Worm (Caenorhabditis elegans) whole organism, L1 larva: ENCODE measurements around the gene B0432.14.

Experiments used
- C04F5.9 ChIP-seq: sonication (generic microtip); optimal IDR thresholded peaks from 2 replicates; lab custom pipeline; 2016; ENCODE audit warnings: missing genetic modification characterization, missing compliant biosample characterization
- C16A3.4 ChIP-seq: fragments of 150-350 bp; optimal IDR thresholded peaks from 2 replicates; lab custom pipeline; 2014; ENCODE audit warnings: missing biosample characterization, missing genetic modification characterization
- C34B4.2 ChIP-seq: sonication (generic microtip); optimal IDR thresholded peaks from 2 replicates; lab custom pipeline; 2017; ENCODE audit warnings: mild to moderate bottlenecking, missing genetic modification characterization, missing compliant biosample characterization
- alr-1 ChIP-seq: fragments of 200-800 bp; sonication (Bioruptor generic); optimal IDR thresholded peaks from 2 replicates; lab custom pipeline; 2018; ENCODE audit warnings: borderline replicate concordance, mild to moderate bottlenecking, missing genetic modification characterization, missing compliant biosample characterization
- aly-2 ChIP-seq: fragments of 150-350 bp; optimal IDR thresholded peaks from 2 replicates; lab custom pipeline; 2014; ENCODE audit warnings: missing biosample characterization, missing genetic modification characterization
- ceh-88 ChIP-seq: fragments of 200-800 bp; sonication (Bioruptor generic); IDR thresholded peaks from 2 replicates; pipeline ENCODE4 v1.3.6; 2022; ENCODE audit warnings: missing genetic modification characterization, missing compliant biosample characterization
- ceh-90 ChIP-seq: sonication (generic microtip); optimal IDR thresholded peaks from 2 replicates; lab custom pipeline; 2016; ENCODE audit warnings: missing genetic modification characterization, missing compliant biosample characterization
- dsc-1 ChIP-seq: sonication (generic microtip); optimal IDR thresholded peaks from 2 replicates; lab custom pipeline; 2016; ENCODE audit warnings: mild to moderate bottlenecking, missing genetic modification characterization, missing compliant biosample characterization
- efl-1 ChIP-seq, 4 experiments: fragments of 150-350 bp; optimal IDR thresholded peaks in 3 of 4; peaks in 1 of 4; 1 replicate in 1 of 4; 2 replicates in 3 of 4; lab custom pipeline; 2014; ENCODE audit warnings: missing biosample characterization in 2 of 4, missing genetic modification characterization in 2 of 4, missing genetic modification reagents in 2 of 4
- efl-3 ChIP-seq: fragments of 200-800 bp; sonication (Bioruptor generic); optimal IDR thresholded peaks from 2 replicates; lab custom pipeline; 2018; ENCODE audit warnings: mild to moderate bottlenecking, missing genetic modification characterization, missing compliant biosample characterization
- egl-13 ChIP-seq: sonication (generic microtip); optimal IDR thresholded peaks from 2 replicates; lab custom pipeline; 2016; ENCODE audit warnings: missing genotype, missing genetic modification reagents, missing genetic modification characterization, missing compliant biosample characterization
- egl-27 ChIP-seq, 2 experiments: fragments of 150-350 bp in 1 of 2; sonication (generic microtip); optimal IDR thresholded peaks; 3 replicates each; lab custom pipeline; 2017 to 2018; ENCODE audit warnings: missing biosample characterization in 2 of 2, missing genetic modification characterization in 2 of 2, missing genetic modification reagents in 2 of 2
- elt-2 ChIP-seq: sonication (generic microtip); optimal IDR thresholded peaks from 2 replicates; lab custom pipeline; 2016; ENCODE audit warnings: missing genetic modification characterization, mild to moderate bottlenecking, inconsistent platforms, missing compliant biosample characterization, missing genetic modification reagents
- elt-3 ChIP-seq, 6 experiments: fragments of 150-350 bp in 1 of 6; sonication (generic microtip); optimal IDR thresholded peaks; 2 replicates each; lab custom pipeline; 2017 to 2018; ENCODE audit warnings: missing biosample characterization in 6 of 6, missing genetic modification characterization in 6 of 6, inconsistent platforms in 1 of 6
- ets-5 ChIP-seq: fragments of 200-800 bp; sonication (Bioruptor generic); IDR thresholded peaks from 2 replicates; pipeline ENCODE4 v1.3.6; 2022; ENCODE audit warnings: missing genetic modification characterization, missing compliant biosample characterization
- fkh-10 ChIP-seq: sonication (generic microtip); optimal IDR thresholded peaks from 2 replicates; lab custom pipeline; 2017; ENCODE audit warnings: missing biosample characterization, missing genetic modification reagents, missing genetic modification characterization
- fkh-4 ChIP-seq: sonication (generic microtip); optimal IDR thresholded peaks from 2 replicates; lab custom pipeline; 2016; ENCODE audit warnings: missing compliant biosample characterization, missing genetic modification characterization, borderline replicate concordance
- fos-1 ChIP-seq: fragments of 150-350 bp; optimal IDR thresholded peaks from 2 replicates; lab custom pipeline; 2014; ENCODE audit warnings: missing biosample characterization, missing genetic modification characterization
- grh-1 ChIP-seq: fragments of 200-800 bp; sonication (Bioruptor generic); IDR thresholded peaks from 2 replicates; pipeline ENCODE4 v1.3.6; 2022; ENCODE audit warnings: missing genetic modification reagents, missing genetic modification characterization, missing compliant biosample characterization
- hpl-2 ChIP-seq: fragments of 150-350 bp; optimal IDR thresholded peaks from 2 replicates; lab custom pipeline; 2014; ENCODE audit warnings: missing biosample characterization, missing genetic modification reagents, missing genetic modification characterization
- irx-1 ChIP-seq: sonication (generic microtip); optimal IDR thresholded peaks from 2 replicates; lab custom pipeline; 2016; ENCODE audit warnings: missing genetic modification characterization, missing compliant biosample characterization
- isw-1 ChIP-seq: fragments of 200-800 bp; sonication (Bioruptor generic); IDR thresholded peaks from 2 replicates; pipeline ENCODE4 v1.3.6; 2022; ENCODE audit warnings: missing genetic modification characterization, missing compliant biosample characterization
- jun-1 ChIP-seq: fragments of 150-350 bp; optimal IDR thresholded peaks from 2 replicates; lab custom pipeline; 2014; ENCODE audit warnings: missing biosample characterization, missing genetic modification reagents, missing genetic modification characterization
- lin-15B ChIP-seq: fragments of 150-350 bp; sonication (generic microtip); optimal IDR thresholded peaks from 3 replicates; lab custom pipeline; 2014; ENCODE audit warnings: missing biosample characterization, missing genetic modification characterization
- lin-35 ChIP-seq, 2 experiments: fragments of 150-350 bp; optimal IDR thresholded peaks; 2 replicates each; lab custom pipeline; 2014; ENCODE audit warnings: missing biosample characterization in 2 of 2, missing genetic modification characterization in 2 of 2, missing genetic modification reagents in 2 of 2
- mdl-1 ChIP-seq, 2 experiments: fragments of 150-350 bp; optimal IDR thresholded peaks; 2 replicates each; lab custom pipeline; 2014 to 2017; ENCODE audit warnings: missing biosample characterization in 2 of 2, missing genetic modification characterization in 2 of 2, inconsistent platforms in 1 of 2
- mef-2 ChIP-seq: fragments of 150-350 bp; optimal IDR thresholded peaks from 2 replicates; lab custom pipeline; 2014; ENCODE audit warnings: missing biosample characterization, missing genetic modification characterization
- mep-1 ChIP-seq: fragments of 150-350 bp; optimal IDR thresholded peaks from 2 replicates; lab custom pipeline; 2014; ENCODE audit warnings: missing biosample characterization, missing genetic modification characterization
- nhr-11 ChIP-seq: fragments of 150-350 bp; optimal IDR thresholded peaks from 2 replicates; lab custom pipeline; 2014; ENCODE audit warnings: missing biosample characterization, missing genetic modification characterization
- nhr-28 ChIP-seq: fragments of 150-350 bp; optimal IDR thresholded peaks from 2 replicates; lab custom pipeline; 2014; ENCODE audit warnings: missing biosample characterization, missing genetic modification characterization
- nhr-47 ChIP-seq: sonication (generic microtip); optimal IDR thresholded peaks from 2 replicates; lab custom pipeline; 2016; ENCODE audit warnings: mild to moderate bottlenecking, missing genetic modification characterization, moderate library complexity, missing compliant biosample characterization
- nhr-71 ChIP-seq: sonication (generic microtip); optimal IDR thresholded peaks from 2 replicates; lab custom pipeline; 2016; ENCODE audit warnings: mild to moderate bottlenecking, missing genetic modification characterization, moderate library complexity, missing compliant biosample characterization
- nhr-84 ChIP-seq: sonication (generic microtip); optimal IDR thresholded peaks from 2 replicates; lab custom pipeline; 2017; ENCODE audit warnings: missing biosample characterization, missing genetic modification characterization
- nhr-85 ChIP-seq: sonication (generic microtip); peaks from one replicate; lab custom pipeline; 2016; ENCODE audit warnings: missing genetic modification characterization, inconsistent platforms, missing compliant biosample characterization
- nhr-90 ChIP-seq: sonication (generic microtip); optimal IDR thresholded peaks from 2 replicates; lab custom pipeline; 2016; ENCODE audit warnings: mild to moderate bottlenecking, missing genetic modification characterization, missing compliant biosample characterization; ENCODE audit not compliant: poor library complexity
- pag-3 ChIP-seq: sonication (generic microtip); optimal IDR thresholded peaks from 2 replicates; lab custom pipeline; 2017; ENCODE audit warnings: missing genetic modification characterization, mild to moderate bottlenecking, missing compliant biosample characterization, antibody characterized with exemption, borderline replicate concordance; ENCODE audit not compliant: insufficient read depth
- pax-3 ChIP-seq: fragments of 200-800 bp; sonication (Bioruptor generic); optimal IDR thresholded peaks from 2 replicates; lab custom pipeline; 2018; ENCODE audit warnings: mild to moderate bottlenecking, missing genetic modification characterization, moderate library complexity, missing compliant biosample characterization
- pqm-1 ChIP-seq: sonication (generic microtip); optimal IDR thresholded peaks from 3 replicates; lab custom pipeline; 2017; ENCODE audit warnings: missing biosample characterization, missing genetic modification characterization
- snpc-4 ChIP-seq: fragments of 150-350 bp; optimal IDR thresholded peaks from 2 replicates; lab custom pipeline; 2014; ENCODE audit warnings: missing biosample characterization, missing genetic modification characterization
- sox-4 ChIP-seq: sonication (generic microtip); optimal IDR thresholded peaks from 2 replicates; lab custom pipeline; 2016; ENCODE audit warnings: missing genetic modification characterization, missing compliant biosample characterization
- sptf-1 ChIP-seq: fragments of 150-350 bp; optimal IDR thresholded peaks from 2 replicates; lab custom pipeline; 2014; ENCODE audit warnings: missing biosample characterization, missing genetic modification characterization
- tbx-2 ChIP-seq: sonication (generic microtip); optimal IDR thresholded peaks from 2 replicates; lab custom pipeline; 2016; ENCODE audit warnings: missing genetic modification characterization, missing compliant biosample characterization
- tlp-1 ChIP-seq: fragments of 150-350 bp; optimal IDR thresholded peaks from 2 replicates; lab custom pipeline; 2014; ENCODE audit warnings: missing biosample characterization, missing genetic modification characterization
- unc-130 ChIP-seq: fragments of 150-350 bp; optimal IDR thresholded peaks from 2 replicates; lab custom pipeline; 2017; ENCODE audit warnings: missing biosample characterization, missing genetic modification characterization, inconsistent platforms
- unc-86 ChIP-seq: sonication (generic microtip); optimal IDR thresholded peaks from 2 replicates; lab custom pipeline; 2016; ENCODE audit warnings: missing genetic modification characterization, missing compliant biosample characterization
- xbp-1 ChIP-seq: sonication (generic microtip); optimal IDR thresholded peaks from 2 replicates; lab custom pipeline; 2016; ENCODE audit warnings: missing genetic modification characterization, missing compliant biosample characterization
- ztf-4 ChIP-seq: fragments of 150-350 bp; optimal IDR thresholded peaks from 2 replicates; lab custom pipeline; 2014; ENCODE audit warnings: missing biosample characterization, missing genetic modification characterization

The B0432.14 gene

DNA sequence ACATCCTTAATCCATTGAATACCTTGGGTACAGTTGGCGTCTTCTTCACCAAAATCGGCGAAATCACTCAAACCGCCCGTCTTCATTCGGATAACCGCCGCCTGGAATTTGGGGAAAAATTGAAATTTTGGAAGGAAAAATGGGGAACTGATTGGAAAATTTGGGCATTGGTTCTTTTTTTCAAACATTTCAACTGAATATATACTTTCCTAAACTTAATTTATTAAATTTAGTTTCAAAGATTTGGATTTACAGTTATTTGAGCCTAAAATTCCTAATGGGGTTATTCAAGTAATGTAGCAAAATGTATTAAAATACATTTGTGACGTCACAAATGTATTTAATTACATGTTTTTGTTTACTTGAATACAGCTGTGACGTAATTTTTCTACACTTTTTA, 26.4 kb upstream of the B0432.14 start, which contains the start of gene laat-1:
Gene laat-1 (minus strand): TSS at position 101 of the 400 bp plus-strand sequence.
- no peak for TF ChIP-seq tbx-2 (tag; lab: Kevin White, UChicago)
- TF ChIP-seq nhr-28 = no peak
- TF ChIP-seq pax-3 (tag; lab: Kevin White, UChicago) = no peak
- TF ChIP-seq fkh-10 (GFP tag; lab: Kevin White, UChicago) = no peak
- no peak for TF ChIP-seq xbp-1

DNA sequence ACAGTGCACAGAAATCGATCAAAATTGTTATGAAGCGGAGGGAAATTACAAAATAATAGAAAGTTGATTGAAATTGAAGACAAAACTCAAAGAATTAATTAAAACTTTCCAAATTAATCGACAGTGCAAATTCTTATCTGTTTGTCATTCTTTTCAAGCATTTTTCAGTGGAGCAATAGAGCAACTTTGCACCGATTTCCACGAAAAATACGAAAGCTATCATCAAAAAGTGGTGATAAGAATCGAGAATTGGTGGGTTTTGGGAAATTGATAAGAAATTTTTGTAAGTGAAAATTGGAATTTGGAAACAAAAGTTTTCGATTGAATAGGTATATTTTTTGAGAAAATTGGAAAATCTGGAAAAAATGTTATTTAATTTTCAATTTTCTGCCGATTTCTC, 24.1 kb upstream of the B0432.14 start:
- TF ChIP-seq nhr-11 (tag; lab: Kevin White, UChicago) (no peak), efl-1 (optimal IDR thresholded peaks at IDR 0.05; lab: Kevin White, UChicago) (peak in 1 of 2 experiments; percentile 7), efl-1 (GFP tag; optimal IDR thresholded peaks at IDR 0.05 in 1 of 2; lab: Kevin White, UChicago) (peak in 1 of 2 experiments; percentile 88), mef-2 (tag; lab: Kevin White, UChicago) (no peak), ztf-4 (tag; lab: Kevin White, UChicago) (no peak), egl-27 (tag; optimal IDR thresholded peaks at IDR 0.05; lab: Kevin White, UChicago) (no peak), elt-2 (tag; lab: Kevin White, UChicago) (peak; percentile 71), lin-35 (GFP tag; optimal IDR thresholded peaks at IDR 0.05; lab: Kevin White, UChicago) (peak in 1 of 2 experiments; percentile 27), pqm-1 (tag; lab: Kevin White, UChicago) (peak; percentile 99)
- TF ChIP-seq, all 84 proteins: peak for 4

DNA sequence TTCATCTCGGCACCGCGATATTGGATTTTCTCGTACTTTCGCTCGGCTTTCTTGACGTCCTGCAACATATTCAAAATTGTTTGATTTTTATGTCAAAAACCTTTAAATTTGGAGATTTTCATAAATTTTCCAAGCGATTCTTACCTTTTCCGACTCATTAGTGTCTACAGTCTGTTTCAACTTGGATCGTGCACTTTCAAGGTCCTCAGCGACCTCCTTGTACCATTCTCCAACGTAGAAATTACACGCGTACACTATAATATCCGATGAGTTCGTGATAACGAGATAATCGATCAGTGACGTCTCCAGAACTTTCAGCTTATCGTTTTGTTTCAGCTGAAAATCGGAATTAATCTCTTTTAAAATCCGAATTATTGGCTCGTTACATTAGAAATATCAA, 16.4 kb upstream of the B0432.14 start:
- TF ChIP-seq efl-3 (GFP tag; lab: Kevin White, UChicago) (no peak), dsc-1 (no peak), C04F5.9 (no peak), nhr-85 (no peak), fkh-4 (tag; lab: Kevin White, UChicago) (no peak), lin-15B (tag; lab: Kevin White, UChicago) (no peak), C16A3.4 (no peak), grh-1 (no peak), hpl-2 (no peak), ztf-4 (tag; lab: Kevin White, UChicago) (no peak), efl-1 (optimal IDR thresholded peaks at IDR 0.05; lab: Kevin White, UChicago) (no peak), efl-1 (GFP tag; optimal IDR thresholded peaks at IDR 0.05 in 1 of 2; lab: Kevin White, UChicago) (no peak), ceh-90 (tag; lab: Kevin White, UChicago) (no peak), nhr-71 (tag; lab: Kevin White, UChicago) (no peak), pag-3 (no peak), mep-1 (tag; lab: Kevin White, UChicago) (no peak)

DNA sequence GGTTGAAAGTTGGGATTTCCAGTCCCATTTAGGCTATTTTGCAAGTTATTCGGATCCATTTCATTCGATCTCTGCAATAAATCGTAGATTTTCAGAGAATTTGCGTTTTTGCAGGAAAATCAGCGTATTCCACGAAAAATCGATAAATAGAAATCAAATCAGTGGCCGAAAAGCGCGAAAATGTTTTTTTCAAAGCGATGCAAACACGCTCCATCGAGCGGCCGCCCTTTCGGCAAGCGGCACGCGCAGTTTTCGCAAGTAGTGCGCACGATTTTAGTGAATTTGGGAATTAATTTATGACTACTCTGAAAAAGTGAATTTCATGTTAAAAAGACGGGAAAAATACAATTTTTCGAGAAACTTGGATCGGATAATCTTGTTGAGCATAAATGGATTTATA, 9.0 kb upstream of the B0432.14 start:
- TF ChIP-seq snpc-4 (tag; lab: Kevin White, UChicago) (peak; percentile 92), tbx-2 (tag; lab: Kevin White, UChicago) (peak; percentile 97), ceh-88 (peak; percentile 90), sptf-1 (tag; lab: Kevin White, UChicago) (no peak), irx-1 (tag; lab: Kevin White, UChicago) (peak; percentile 94), sox-4 (tag; lab: Kevin White, UChicago) (peak; percentile 91), fos-1 (tag; lab: Kevin White, UChicago) (peak; percentile 92), C34B4.2 (tag; lab: Kevin White, UChicago) (peak; percentile 64), isw-1 (peak; percentile 96), tlp-1 (tag; lab: Kevin White, UChicago) (no peak), nhr-84 (no peak), alr-1 (tag; lab: Kevin White, UChicago) (no peak), aly-2 (tag; lab: Kevin White, UChicago) (peak; percentile 69), egl-27 (tag; optimal IDR thresholded peaks at IDR 0.05; lab: Kevin White, UChicago) (peak; percentile 60 to 69), elt-3 (tag; optimal IDR thresholded peaks at IDR 0.05; lab: Kevin White, UChicago) (peak in 5 of 6 experiments; percentile 39 to 94 (median 62)), C04F5.9 (peak; percentile 88), unc-130 (tag; lab: Kevin White, UChicago) (peak; percentile 97), grh-1 (peak; percentile 92), nhr-90 (tag; lab: Kevin White, UChicago) (peak; percentile 98), egl-13 (tag; lab: Kevin White, UChicago) (peak; percentile 86), fkh-10 (GFP tag; lab: Kevin White, UChicago) (peak; percentile 95), lin-15B (tag; lab: Kevin White, UChicago) (peak; percentile 99), ets-5 (GFP tag; lab: Robert Waterston, UW) (no peak), fkh-4 (tag; lab: Kevin White, UChicago) (peak; percentile 84), nhr-47 (tag; lab: Kevin White, UChicago) (peak; percentile 98), jun-1 (tag; lab: Kevin White, UChicago) (peak; percentile 90), unc-86 (tag; lab: Kevin White, UChicago) (peak; percentile 97), mdl-1 (tag; optimal IDR thresholded peaks at IDR 0.05; lab: Kevin White, UChicago) (peak in 1 of 2 experiments; percentile 86)
